Worm (Caenorhabditis elegans) whole organism, midembryonic: ENCODE data around the gene agl-1.
A peak's percentile ranks its signal among the peaks of the same experiment; 100 is the strongest.

Experiments used
- T22C8.4 ChIP-seq: fragments of 200-800 bp; sonication (Bioruptor generic); IDR thresholded peaks from 2 replicates; pipeline ENCODE4 v1.3.6; 2022; ENCODE audit warnings: missing genetic modification characterization, missing compliant biosample characterization
- flt-1 ChIP-seq: fragments of 200-800 bp; sonication (Bioruptor generic); IDR thresholded peaks from 2 replicates; pipeline ENCODE4 v1.3.6; 2022; ENCODE audit warnings: missing genetic modification characterization, missing compliant biosample characterization
- med-1 ChIP-seq: sonication (generic microtip); optimal IDR thresholded peaks from 2 replicates; lab custom pipeline; 2017; ENCODE audit warnings: missing genetic modification characterization, mild to moderate bottlenecking, missing compliant biosample characterization, antibody characterized with exemption, missing genetic modification reagents; ENCODE audit not compliant: insufficient read depth
- ref-1 ChIP-seq: fragments of 200-800 bp; sonication (Bioruptor generic); conservative IDR thresholded peaks from 2 replicates; pipeline ENCODE4 v1.3.6; 2022; ENCODE audit warnings: missing genetic modification reagents, missing genetic modification characterization, missing compliant biosample characterization
- tab-1 ChIP-seq: fragments of 200-800 bp; sonication (Bioruptor generic); IDR thresholded peaks from 2 replicates; pipeline ENCODE4 v1.3.6; 2022; ENCODE audit warnings: missing genetic modification characterization, missing compliant biosample characterization
- ztf-23 ChIP-seq: fragments of 200-800 bp; sonication (Bioruptor generic); IDR thresholded peaks from 2 replicates; pipeline ENCODE4 v1.3.6; 2022; ENCODE audit warnings: missing genetic modification reagents, missing genetic modification characterization, missing compliant biosample characterization
- ztf-29 ChIP-seq: fragments of 200-800 bp; sonication (Bioruptor generic); IDR thresholded peaks from 2 replicates; pipeline ENCODE4 v1.3.6; 2022; ENCODE audit warnings: missing genetic modification reagents, missing genetic modification characterization, missing compliant biosample characterization

- TF ChIP-seq tab-1 (GFP tag; lab: Robert Waterston, UW) (no peak), ref-1 (GFP tag; lab: Robert Waterston, UW) (no peak), T22C8.4 (no peak), ztf-29 (no peak), flt-1 (GFP tag; lab: Robert Waterston, UW) (0 out of 2 replicates have a peak, but pooled peaks have one; percentile 19), med-1 (GFP tag; lab: Kevin White, UChicago) (no peak), ztf-23 (GFP tag; lab: Robert Waterston, UW) (no peak)
These were observed 2.8 kb upstream of the agl-1 start for ce11 chrII:14360675-14361074.
